Worm (Caenorhabditis elegans): ENCODE measurements around the gene T05A7.3.
A peak's percentile ranks its signal among the peaks of the same experiment; 100 is the strongest.

T05A7.3 gene

ce11 chrII:4675481-4675880, at the start of gene T05A7.3:
Gene T05A7.3 (plus strand): TSS chrII:4675781.
- TF ChIP-seq ama-1 (optimal IDR thresholded peaks at IDR 0.05) (no peak), zfp-3 (GFP tag; conservative IDR thresholded peaks at IDR 0.05) (no peak), ztf-11 (tag; optimal IDR thresholded peaks at IDR 0.05) (no peak), fos-1 (tag; optimal IDR thresholded peaks at IDR 0.05) (no peak), ZK546.5 (tag; optimal IDR thresholded peaks at IDR 0.05) (no peak), nhr-237 (tag; optimal IDR thresholded peaks at IDR 0.05) (no peak), nhr-48 (tag; optimal IDR thresholded peaks at IDR 0.05) (no peak), F44E2.7 (GFP tag; IDR thresholded peaks at IDR 0.05) (no peak), unc-130 (GFP tag; optimal IDR thresholded peaks at IDR 0.05) (no peak), gei-8 (GFP tag; optimal IDR thresholded peaks at IDR 0.05) (no peak), ctbp-1 (GFP tag; IDR thresholded peaks at IDR 0.05) (no peak), tag-97 (GFP tag; IDR thresholded peaks at IDR 0.05) (no peak)

DNA sequence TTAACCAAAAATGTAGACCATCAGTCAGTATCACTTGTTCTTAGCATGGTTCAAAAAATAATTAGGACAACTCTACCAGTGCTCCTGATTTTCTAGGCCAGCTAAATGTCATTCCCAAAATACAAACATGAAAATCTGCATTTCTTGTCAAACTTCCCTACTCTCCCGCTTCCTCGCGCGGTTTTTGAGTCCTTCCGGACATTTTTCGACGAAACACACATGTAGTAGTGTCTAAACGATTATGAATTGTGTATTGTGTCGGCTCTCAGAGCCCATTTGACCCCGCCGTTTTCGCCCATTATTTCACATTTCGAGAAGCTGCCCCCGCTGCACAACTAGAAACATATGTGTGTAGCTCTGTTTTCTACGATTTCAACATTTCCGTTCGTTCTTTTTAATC, 49.0 kb upstream of the T05A7.3 start, which contains the start of gene F35D11.1:
Gene F35D11.1, plus strand, starts transcription at position 301 of the 400 bp plus-strand sequence.
- TF ChIP-seq mxl-3 (GFP tag; optimal IDR thresholded peaks at IDR 0.05): no peak
- TF ChIP-seq ceh-82 (tag; optimal IDR thresholded peaks at IDR 0.05): no peak
- no peak for TF ChIP-seq nhr-25 (tag; optimal IDR thresholded peaks at IDR 0.05; ENCODE audit: borderline replicate concordance, insufficient read depth)
- no peak for TF ChIP-seq tra-1 (GFP tag; IDR thresholded peaks at IDR 0.05)
- no peak for TF ChIP-seq ZK546.5 (tag; optimal IDR thresholded peaks at IDR 0.05)

- TF ChIP-seq lin-29 (GFP tag; IDR thresholded peaks at IDR 0.05) (no peak), F44E2.7 (GFP tag; IDR thresholded peaks at IDR 0.05) (no peak), lin-15B (tag; optimal IDR thresholded peaks at IDR 0.05) (no peak), unc-130 (GFP tag; optimal IDR thresholded peaks at IDR 0.05) (no peak), unc-62 (GFP tag; optimal IDR thresholded peaks at IDR 0.05 in 1 of 2) (peak in 1 of 2 experiments; percentile 90), unc-62 (tag; optimal IDR thresholded peaks at IDR 0.05) (no peak)
Observed at ce11 chrII:4631479-4631878, 44.1 kb upstream of the T05A7.3 start.

- TF ChIP-seq skn-1 (tag; optimal IDR thresholded peaks at IDR 0.05) (no peak), D1046.2 (GFP tag; IDR thresholded peaks at IDR 0.05) (no peak), arid-1 (GFP tag; conservative IDR thresholded peaks at IDR 0.05) (no peak), lsy-2 (tag; optimal IDR thresholded peaks at IDR 0.05) (no peak), vab-7 (GFP tag; IDR thresholded peaks at IDR 0.05) (no peak), nhr-11 (tag; optimal IDR thresholded peaks at IDR 0.05) (no peak), gei-8 (GFP tag; optimal IDR thresholded peaks at IDR 0.05) (no peak), dpl-1 (GFP tag; optimal IDR thresholded peaks at IDR 0.05) (no peak), mes-2 (tag; optimal IDR thresholded peaks at IDR 0.05; ENCODE audit: poor library complexity, severe bottlenecking) (no peak), F37D6.2 (tag; optimal IDR thresholded peaks at IDR 0.05) (no peak), tag-97 (GFP tag; IDR thresholded peaks at IDR 0.05) (no peak), ctbp-1 (GFP tag; IDR thresholded peaks at IDR 0.05) (no peak)
Observed at ce11 chrII:4638241-4638640, 37.3 kb upstream of the T05A7.3 start, which contains the start of gene che-10. Gene che-10 (minus strand): TSS chrII:4638341.

DNA sequence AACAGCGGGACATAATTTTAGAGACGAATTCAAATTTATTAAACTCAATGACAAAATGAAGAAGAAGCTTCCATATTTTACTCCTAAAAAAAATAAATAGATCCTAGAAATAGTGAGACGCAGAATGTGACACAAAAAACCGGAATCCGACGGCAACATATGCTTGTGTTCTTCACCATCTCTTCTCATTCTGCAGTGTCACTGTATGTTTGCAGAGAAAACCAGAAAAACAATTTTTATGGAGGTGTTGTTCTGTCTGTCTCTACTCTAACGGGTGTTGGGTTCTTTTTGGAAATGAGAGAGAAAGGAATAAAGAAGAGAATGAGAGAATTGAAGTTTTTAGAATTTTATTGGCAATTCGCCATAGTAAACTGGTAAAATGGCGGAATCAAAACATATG, 36.7 kb upstream of the T05A7.3 start:
- TF ChIP-seq hif-1 (tag; optimal IDR thresholded peaks at IDR 0.05) (no peak), ceh-32 (tag; optimal IDR thresholded peaks at IDR 0.05; ENCODE audit: poor library complexity) (no peak), hlh-11 (tag; optimal IDR thresholded peaks at IDR 0.05) (no peak), zfp-3 (GFP tag; conservative IDR thresholded peaks at IDR 0.05) (no peak), pha-4 (GFP tag; IDR thresholded peaks at IDR 0.05) (no peak), pha-4 (tag; optimal IDR thresholded peaks at IDR 0.05) (no peak), lin-39 (tag; optimal IDR thresholded peaks at IDR 0.05) (no peak), snpc-1.2 (GFP tag; IDR thresholded peaks at IDR 0.05) (no peak), zip-2 (tag; optimal IDR thresholded peaks at IDR 0.05) (no peak), F10B5.3 (tag; optimal IDR thresholded peaks at IDR 0.05) (no peak), nhr-76 (tag; optimal IDR thresholded peaks at IDR 0.05) (no peak), egl-43 (GFP tag; IDR thresholded peaks at IDR 0.05) (no peak), lim-7 (GFP tag; IDR thresholded peaks at IDR 0.05) (no peak), tag-97 (GFP tag; IDR thresholded peaks at IDR 0.05) (no peak), nhr-28 (tag; optimal IDR thresholded peaks at IDR 0.05) (peak; percentile 49), aha-1 (tag) (peak; percentile 15), dmd-6 (GFP tag; IDR thresholded peaks at IDR 0.05) (no peak), zag-1 (tag; optimal IDR thresholded peaks at IDR 0.05) (no peak), daf-16 (GFP tag; optimal IDR thresholded peaks at IDR 0.05) (no peak), daf-16 (tag; optimal IDR thresholded peaks at IDR 0.05) (peak; percentile 74)
